Fruit fly (Drosophila melanogaster) whole organism, embryonic: ENCODE results near the gene CG13407.
A peak's percentile ranks its signal among the peaks of the same experiment; 100 is the strongest.

ENCODE experiments used
- Antp ChIP-seq: fragments of 200-800 bp; sonication (Bioruptor generic); optimal IDR thresholded peaks from 3 replicates; lab custom pipeline; 2016; ENCODE audit warnings: missing biosample characterization, missing genetic modification characterization
- CG10431 ChIP-seq: fragments of 200-800 bp; sonication (Bioruptor generic); optimal IDR thresholded peaks from 3 replicates; lab custom pipeline; 2018; ENCODE audit warnings: missing biosample characterization, mild to moderate bottlenecking, missing genetic modification characterization
- CG10543 ChIP-seq: fragments of 200-800 bp; sonication (Bioruptor generic); optimal IDR thresholded peaks from 3 replicates; lab custom pipeline; 2017; ENCODE audit warnings: missing biosample characterization, mild to moderate bottlenecking, missing genetic modification characterization, moderate library complexity
- CG11247 ChIP-seq: fragments of 200-800 bp; sonication (Bioruptor generic); IDR thresholded peaks from 2 replicates; pipeline ENCODE4 v1.3.6; 2022; ENCODE audit warnings: missing biosample characterization, missing genetic modification characterization
- CG11398 ChIP-seq: fragments of 200-800 bp; sonication (Bioruptor generic); optimal IDR thresholded peaks from 2 replicates; lab custom pipeline; 2016; ENCODE audit warnings: missing biosample characterization, missing genetic modification characterization
- CG11456 ChIP-seq: fragments of 200-800 bp; sonication (Bioruptor generic); IDR thresholded peaks from 3 replicates; pipeline ENCODE4 v1.3.6; 2022; ENCODE audit warnings: missing biosample characterization, missing genetic modification characterization
- CG11696 ChIP-seq: fragments of 200-800 bp; sonication (Bioruptor generic); IDR thresholded peaks from 2 replicates; pipeline ENCODE4 v1.3.6; 2022; ENCODE audit warnings: missing biosample characterization, missing genetic modification characterization
- CG12104 ChIP-seq: fragments of 200-800 bp; sonication (Bioruptor generic); optimal IDR thresholded peaks from 3 replicates; lab custom pipeline; 2016; ENCODE audit warnings: missing biosample characterization, missing genetic modification characterization
- CG13296 ChIP-seq: fragments of 200-800 bp; sonication (Bioruptor generic); optimal IDR thresholded peaks from 3 replicates; lab custom pipeline; 2018; ENCODE audit warnings: missing biosample characterization, mild to moderate bottlenecking, missing genetic modification characterization
- CG15696 ChIP-seq: fragments of 200-800 bp; sonication (Bioruptor generic); optimal IDR thresholded peaks from 2 replicates; lab custom pipeline; 2019; ENCODE audit warnings: missing biosample characterization, mild to moderate bottlenecking, missing genetic modification characterization, moderate library complexity
- CG16813 ChIP-seq: fragments of 200-800 bp; sonication (Bioruptor generic); IDR thresholded peaks from 3 replicates; pipeline ENCODE4 v1.3.6; 2022; ENCODE audit warnings: missing biosample characterization, missing genetic modification characterization; ENCODE audit not compliant: partially characterized antibody
- CG17186 ChIP-seq: fragments of 200-800 bp; sonication (Bioruptor generic); optimal IDR thresholded peaks from 3 replicates; lab custom pipeline; 2017; ENCODE audit warnings: missing biosample characterization, missing genetic modification reagents, missing genetic modification characterization
- CG17328 ChIP-seq: fragments of 200-800 bp; sonication (Bioruptor generic); IDR thresholded peaks from 2 replicates; pipeline ENCODE4 v1.3.6; 2022; ENCODE audit warnings: missing biosample characterization, missing genetic modification characterization
- CG17568 ChIP-seq: fragments of 200-800 bp; sonication (Bioruptor generic); optimal IDR thresholded peaks from 2 replicates; lab custom pipeline; 2018; ENCODE audit warnings: missing biosample characterization, mild to moderate bottlenecking, missing genetic modification characterization, moderate library complexity
- CG18011 ChIP-seq: fragments of 200-800 bp; sonication (Bioruptor generic); optimal IDR thresholded peaks from 2 replicates; lab custom pipeline; 2017; ENCODE audit warnings: missing biosample characterization, missing genetic modification characterization, mild to moderate bottlenecking, moderate library complexity, missing genotype
- CG18599 ChIP-seq: fragments of 200-800 bp; sonication (Bioruptor generic); optimal IDR thresholded peaks from 3 replicates; lab custom pipeline; 2017; ENCODE audit warnings: missing biosample characterization, missing genetic modification characterization, mild to moderate bottlenecking, moderate library complexity, missing genetic modification reagents
- CG2116 ChIP-seq: fragments of 200-800 bp; sonication (Bioruptor generic); optimal IDR thresholded peaks from 3 replicates; lab custom pipeline; 2018; ENCODE audit warnings: missing biosample characterization, mild to moderate bottlenecking, missing genetic modification characterization
- CG31441 ChIP-seq: fragments of 200-800 bp; sonication (Bioruptor generic); IDR thresholded peaks from 2 replicates; pipeline ENCODE4 v1.3.6; 2022; ENCODE audit warnings: missing biosample characterization, missing genetic modification characterization
- CG3838 ChIP-seq: fragments of 200-800 bp; sonication (Bioruptor generic); optimal IDR thresholded peaks from 3 replicates; lab custom pipeline; 2016; ENCODE audit warnings: missing biosample characterization, missing genetic modification characterization
- CG3995 ChIP-seq: fragments of 200-800 bp; sonication (Bioruptor generic); optimal IDR thresholded peaks from 3 replicates; lab custom pipeline; 2016; ENCODE audit warnings: missing biosample characterization, missing genetic modification characterization
- CG42726 ChIP-seq: fragments of 200-800 bp; sonication (Bioruptor generic); IDR thresholded peaks from 2 replicates; pipeline ENCODE4 v1.3.6; 2022; ENCODE audit warnings: missing biosample characterization, missing genetic modification characterization; ENCODE audit not compliant: partially characterized antibody
- CG8281 ChIP-seq: fragments of 200-800 bp; sonication (Bioruptor generic); optimal IDR thresholded peaks from 2 replicates; lab custom pipeline; 2018; ENCODE audit warnings: missing biosample characterization, mild to moderate bottlenecking, missing genetic modification characterization, moderate library complexity
- CG8388 ChIP-seq: fragments of 200-800 bp; sonication (Bioruptor generic); optimal IDR thresholded peaks from 2 replicates; lab custom pipeline; 2019; ENCODE audit warnings: missing biosample characterization, mild to moderate bottlenecking, missing genetic modification characterization, moderate library complexity
- CG9797 ChIP-seq: fragments of 200-800 bp; sonication (Bioruptor generic); optimal IDR thresholded peaks from 3 replicates; lab custom pipeline; 2018; ENCODE audit warnings: missing biosample characterization, mild to moderate bottlenecking, missing genetic modification characterization
- Dbx ChIP-seq: fragments of 200-800 bp; sonication (Bioruptor generic); IDR thresholded peaks from 3 replicates; pipeline ENCODE4 v1.3.6; 2022; ENCODE audit warnings: missing biosample characterization, missing genetic modification characterization
- Dp ChIP-seq: fragments of 200-800 bp; sonication (Bioruptor generic); optimal IDR thresholded peaks from 2 replicates; lab custom pipeline; 2018; ENCODE audit warnings: missing biosample characterization, mild to moderate bottlenecking, missing genetic modification characterization, moderate library complexity
- Gsc ChIP-seq: fragments of 200-800 bp; sonication (Bioruptor generic); IDR thresholded peaks from 2 replicates; pipeline ENCODE4 v1.3.6; 2022; ENCODE audit warnings: missing biosample characterization, missing genetic modification characterization
- Lhr ChIP-seq: fragments of 200-800 bp; sonication (Bioruptor generic); optimal IDR thresholded peaks from 3 replicates; lab custom pipeline; 2017; ENCODE audit warnings: mild to moderate bottlenecking, missing biosample characterization, missing genetic modification reagents, missing genetic modification characterization
- Lpt ChIP-seq: fragments of >200 bp; optimal IDR thresholded peaks from 2 replicates; lab custom pipeline; 2018; ENCODE audit warnings: missing biosample characterization, missing genetic modification characterization
- NC2α ChIP-seq: fragments of 200-800 bp; sonication (Bioruptor generic); optimal IDR thresholded peaks from 2 replicates; lab custom pipeline; 2016; ENCODE audit warnings: missing biosample characterization, missing genetic modification characterization
- NFAT ChIP-seq: fragments of 200-800 bp; sonication (Bioruptor generic); IDR thresholded peaks from 2 replicates; pipeline ENCODE4 v1.3.6; 2022; ENCODE audit warnings: missing biosample characterization, missing genetic modification characterization
- Nf-YA ChIP-seq: fragments of 200-800 bp; sonication (Bioruptor generic); IDR thresholded peaks from 2 replicates; pipeline ENCODE4 v1.3.6; 2022; ENCODE audit warnings: missing biosample characterization, missing genetic modification characterization
- az2 ChIP-seq: fragments of 200-800 bp; sonication (Bioruptor generic); optimal IDR thresholded peaks from 3 replicates; lab custom pipeline; 2016; ENCODE audit warnings: missing biosample characterization, missing genetic modification characterization
- bbx ChIP-seq: fragments of 200-800 bp; sonication (Bioruptor generic); IDR thresholded peaks from 2 replicates; pipeline ENCODE4 v1.3.6; 2022; ENCODE audit warnings: missing biosample characterization, missing genetic modification characterization; ENCODE audit not compliant: partially characterized antibody
- bowl ChIP-seq: fragments of 200-800 bp; sonication (Bioruptor generic); IDR thresholded peaks from 2 replicates; pipeline ENCODE4 v1.3.6; 2022; ENCODE audit warnings: missing biosample characterization, missing genetic modification characterization
- br ChIP-seq: fragments of >200 bp; optimal IDR thresholded peaks from 2 replicates; lab custom pipeline; 2017
- chif ChIP-seq, 2 experiments: fragments of 200-800 bp; sonication (Bioruptor generic); optimal IDR thresholded peaks; 3 replicates each; lab custom pipeline; 2016; ENCODE audit warnings: missing biosample characterization in 2 of 2, missing genetic modification characterization in 2 of 2
- dmrt11E ChIP-seq: fragments of 200-800 bp; sonication (Bioruptor generic); optimal IDR thresholded peaks from 3 replicates; lab custom pipeline; 2018; ENCODE audit warnings: missing biosample characterization, mild to moderate bottlenecking, missing genetic modification characterization, moderate library complexity
- fd3F ChIP-seq: fragments of 200-800 bp; sonication (Bioruptor generic); optimal IDR thresholded peaks from 2 replicates; lab custom pipeline; 2018; ENCODE audit warnings: missing biosample characterization, mild to moderate bottlenecking, missing genetic modification characterization, moderate library complexity
- gcm2 ChIP-seq: fragments of 200-800 bp; sonication (Bioruptor generic); optimal IDR thresholded peaks from 2 replicates; lab custom pipeline; 2016; ENCODE audit warnings: missing biosample characterization, missing genetic modification characterization
- gem ChIP-seq: fragments of 200-800 bp; sonication (Bioruptor generic); optimal IDR thresholded peaks from 2 replicates; lab custom pipeline; 2019; ENCODE audit warnings: missing biosample characterization, mild to moderate bottlenecking, missing genetic modification characterization, moderate library complexity
- ham ChIP-seq: fragments of 200-800 bp; sonication (Bioruptor generic); IDR thresholded peaks from 2 replicates; pipeline ENCODE4 v1.3.6; 2022; ENCODE audit warnings: missing biosample characterization, missing genetic modification characterization
- jigr1 ChIP-seq: fragments of 200-800 bp; sonication (Bioruptor generic); IDR thresholded peaks from 3 replicates; pipeline ENCODE4 v1.3.6; 2022; ENCODE audit warnings: missing biosample characterization, missing genetic modification characterization
- maf-S ChIP-seq: fragments of 200-800 bp; sonication (Bioruptor generic); optimal IDR thresholded peaks from 2 replicates; lab custom pipeline; 2016; ENCODE audit warnings: missing biosample characterization, missing genetic modification characterization
- nerfin-1 ChIP-seq: fragments of 200-800 bp; sonication (Bioruptor generic); optimal IDR thresholded peaks from 3 replicates; lab custom pipeline; 2019; ENCODE audit warnings: missing biosample characterization, mild to moderate bottlenecking, missing genetic modification characterization, moderate library complexity
- onecut ChIP-seq: fragments of 200-800 bp; sonication (Bioruptor generic); IDR thresholded peaks from 2 replicates; pipeline ENCODE4 v1.3.6; 2022; ENCODE audit warnings: missing biosample characterization, missing genetic modification characterization
- pros ChIP-seq: fragments of 200-800 bp; sonication (Bioruptor generic); optimal IDR thresholded peaks from 3 replicates; lab custom pipeline; 2019; ENCODE audit warnings: missing biosample characterization, mild to moderate bottlenecking, missing genetic modification characterization, moderate library complexity
- sens-2 ChIP-seq: fragments of 200-800 bp; sonication (Bioruptor generic); IDR thresholded peaks from 2 replicates; pipeline ENCODE4 v1.3.6; 2022; ENCODE audit warnings: missing biosample characterization, missing genetic modification characterization
- so ChIP-seq: fragments of 200-800 bp; sonication (Bioruptor generic); IDR thresholded peaks from 3 replicates; pipeline ENCODE4 v1.3.6; 2022; ENCODE audit warnings: missing biosample characterization, missing genetic modification characterization
- ssp ChIP-seq: fragments of 200-800 bp; sonication (Bioruptor generic); IDR thresholded peaks from 2 replicates; pipeline ENCODE4 v1.3.6; 2022; ENCODE audit warnings: missing biosample characterization, missing genetic modification characterization
- yki ChIP-seq: fragments of >200 bp; optimal IDR thresholded peaks from 3 replicates; lab custom pipeline; 2018
- zen ChIP-seq: fragments of 200-800 bp; sonication (Bioruptor generic); optimal IDR thresholded peaks from 3 replicates; lab custom pipeline; 2018; ENCODE audit warnings: missing biosample characterization, mild to moderate bottlenecking, missing genetic modification characterization, moderate library complexity

The CG13407 gene

DNA sequence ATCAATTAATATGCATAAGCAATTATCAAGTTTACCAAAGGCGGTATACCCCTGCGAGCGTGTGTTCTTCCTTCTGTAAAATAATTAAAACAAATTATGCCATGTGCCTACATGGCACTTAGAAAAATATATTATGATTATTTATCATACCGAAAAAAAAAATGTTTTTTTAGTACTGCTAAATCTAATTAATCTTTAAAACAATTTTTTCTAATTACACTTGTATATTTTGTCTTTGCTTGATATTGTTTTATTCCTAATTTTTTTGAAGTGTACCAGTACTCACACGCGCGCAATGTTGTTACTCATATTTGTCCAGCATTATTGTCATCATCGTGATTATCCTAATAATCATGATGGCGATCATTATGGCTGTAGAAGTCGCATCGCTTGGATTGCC lies 20.1 kb downstream of the CG13407 start (continued):
- TF ChIP-seq onecut (GFP tag; lab: Robert Waterston, UW), result no peak
- no peak for TF ChIP-seq zen (tag; lab: Kevin White, UChicago)
- TF ChIP-seq CG10431 (GFP tag; lab: Kevin White, UChicago), result no peak
- 0 out of 3 replicates have a peak, but pooled peaks have one; percentile 35 for TF ChIP-seq so (GFP tag; lab: Robert Waterston, UW)
- no peak for TF ChIP-seq Lhr (GFP tag; lab: Kevin White, UChicago)
- TF ChIP-seq ham, result no peak
- no peak for TF ChIP-seq NFAT (GFP tag; lab: Robert Waterston, UW)
- TF ChIP-seq br (lab: Kevin White, UChicago), result no peak
- no peak for TF ChIP-seq CG16813 (GFP tag; lab: Robert Waterston, UW)
- TF ChIP-seq gcm2 (GFP tag; lab: Kevin White, UChicago), result no peak
- TF ChIP-seq CG17568, result no peak
- no peak for TF ChIP-seq bowl (GFP tag; lab: Robert Waterston, UW)
- no peak for TF ChIP-seq yki (lab: Kevin White, UChicago)
- TF ChIP-seq CG11456 (GFP tag; lab: Robert Waterston, UW), result no peak
- TF ChIP-seq gem (tag; lab: Kevin White, UChicago), result peak; percentile 55
- peak; percentile 52 for TF ChIP-seq CG31441 (GFP tag; lab: Robert Waterston, UW)
- no peak for TF ChIP-seq Antp
- TF ChIP-seq CG11398 (GFP tag; lab: Kevin White, UChicago), result no peak
- no peak for TF ChIP-seq pros (GFP tag; lab: Kevin White, UChicago)
- no peak for TF ChIP-seq maf-S (GFP tag; lab: Kevin White, UChicago)
- no peak for TF ChIP-seq CG42726
- no peak for TF ChIP-seq CG18599 (GFP tag; lab: Kevin White, UChicago)
- no peak for TF ChIP-seq bbx (GFP tag; lab: Robert Waterston, UW)
- TF ChIP-seq CG13296 (GFP tag; lab: Kevin White, UChicago), result no peak
- TF ChIP-seq fd3F (GFP tag; lab: Kevin White, UChicago), result no peak
- TF ChIP-seq CG12104 (GFP tag; lab: Kevin White, UChicago), result no peak
- TF ChIP-seq dmrt11E (tag; lab: Kevin White, UChicago), result peak; percentile 34
- TF ChIP-seq Gsc (GFP tag; lab: Robert Waterston, UW), result no peak
- no peak for TF ChIP-seq CG9797
- TF ChIP-seq az2, result no peak
- TF ChIP-seq CG8388 (GFP tag; lab: Kevin White, UChicago), result peak; percentile 7
- TF ChIP-seq nerfin-1, result no peak
- TF ChIP-seq CG10543, result no peak
- TF ChIP-seq Lpt (GFP tag; lab: Kevin White, UChicago), result no peak
- TF ChIP-seq jigr1 (GFP tag; lab: Robert Waterston, UW), result no peak
- TF ChIP-seq CG11696 (GFP tag; lab: Robert Waterston, UW), result no peak
- TF ChIP-seq Dp (GFP tag; lab: Kevin White, UChicago), result no peak
- TF ChIP-seq CG17328, result no peak
- TF ChIP-seq Dbx (GFP tag; lab: Robert Waterston, UW), result no peak
- no peak for TF ChIP-seq ssp (GFP tag; lab: Robert Waterston, UW)
- no peak for TF ChIP-seq CG11247
- no peak for TF ChIP-seq CG2116 (GFP tag; lab: Kevin White, UChicago)
- no peak for TF ChIP-seq CG3838
- TF ChIP-seq Nf-YA (GFP tag; lab: Robert Waterston, UW), result no peak
- no peak for TF ChIP-seq CG3995 (GFP tag; lab: Kevin White, UChicago)
- TF ChIP-seq sens-2 (GFP tag; lab: Robert Waterston, UW), result no peak
- no peak for TF ChIP-seq CG15696
- TF ChIP-seq CG17186 (GFP tag; lab: Kevin White, UChicago), result no peak
- TF ChIP-seq CG8281, result no peak
- TF ChIP-seq chif (GFP tag; optimal IDR thresholded peaks at IDR 0.05; lab: Kevin White, UChicago), result no peak
- TF ChIP-seq CG18011 (GFP tag; lab: Kevin White, UChicago), result no peak
- no peak for TF ChIP-seq NC2α
